Worm (Caenorhabditis elegans): ENCODE measurements around the gene rsp-4.

- no peak for TF ChIP-seq nfya-1 (tag; optimal IDR thresholded peaks at IDR 0.05; ENCODE audit: borderline replicate concordance, insufficient read depth)
- TF ChIP-seq efl-1 (GFP tag; optimal IDR thresholded peaks at IDR 0.05): no peak
- no peak for TF ChIP-seq hmg-1.2 (GFP tag; IDR thresholded peaks at IDR 0.05)
- TF ChIP-seq hsf-1 (GFP tag; IDR thresholded peaks at IDR 0.05): no peak
- no peak for TF ChIP-seq zfh-2 (GFP tag; conservative IDR thresholded peaks at IDR 0.05)
- no peak for TF ChIP-seq B0019.2 (GFP tag; conservative IDR thresholded peaks at IDR 0.05)
- TF ChIP-seq F23B12.7 (tag; optimal IDR thresholded peaks at IDR 0.05; ENCODE audit: insufficient read depth): no peak
- TF ChIP-seq Y53F4B.3 (GFP tag; IDR thresholded peaks at IDR 0.05): no peak
- no peak for TF ChIP-seq ama-1 (optimal IDR thresholded peaks at IDR 0.05)
- TF ChIP-seq ama-1 (GFP tag; optimal IDR thresholded peaks at IDR 0.05): no peak
- no peak for TF ChIP-seq ztf-18 (tag; optimal IDR thresholded peaks at IDR 0.05)
- no peak for TF ChIP-seq egrh-3 (GFP tag; IDR thresholded peaks at IDR 0.05)
- TF ChIP-seq dpl-1 (GFP tag; optimal IDR thresholded peaks at IDR 0.05): no peak
Measured at ce11 chrII:5418317-5418716, 29.7 kb upstream of the rsp-4 start.

Measured in whole organism, young adult.